Fruit fly (Drosophila melanogaster): Measurements from ENCODE around the gene CG43169.

Gene CG43169

DNA sequence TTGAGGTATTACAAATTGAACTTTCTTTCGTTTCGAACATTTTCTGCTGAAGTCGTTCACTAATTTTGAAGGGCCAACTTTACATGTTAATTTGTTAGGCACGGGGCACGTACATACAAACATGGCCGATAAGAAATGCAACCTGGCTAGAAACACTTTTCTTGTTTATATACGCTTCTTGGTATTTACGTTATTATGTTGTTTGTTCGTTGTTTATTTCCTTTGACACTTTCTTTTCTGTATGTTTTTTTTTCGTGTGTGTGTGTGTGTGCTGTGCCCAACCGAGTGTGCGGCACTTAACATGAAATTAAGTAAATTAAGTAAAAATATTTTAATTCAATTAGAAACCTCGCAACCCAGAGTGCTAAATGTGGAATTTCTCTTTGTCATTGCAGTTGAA lies 37.2 kb upstream of the CG43169 start (continued):
- TF ChIP-seq chm (GFP tag; IDR thresholded peaks at IDR 0.05) (no peak), al (GFP tag; IDR thresholded peaks at IDR 0.05) (no peak), CG7786 (GFP tag; optimal IDR thresholded peaks at IDR 0.05) (no peak), CG2875 (GFP tag; optimal IDR thresholded peaks at IDR 0.05) (peak; percentile 83), CG12104 (GFP tag; optimal IDR thresholded peaks at IDR 0.05) (peak; percentile 10), Asciz (GFP tag; optimal IDR thresholded peaks at IDR 0.05) (peak; percentile 85), Dip2 (GFP tag; IDR thresholded peaks at IDR 0.05) (no peak), HmgZ (tag; optimal IDR thresholded peaks at IDR 0.05) (no peak), CG1832 (GFP tag; optimal IDR thresholded peaks at IDR 0.05) (no peak), toy (GFP tag; IDR thresholded peaks at IDR 0.05) (no peak), scrt (GFP tag; optimal IDR thresholded peaks at IDR 0.05) (no peak), CG7928 (GFP tag; optimal IDR thresholded peaks at IDR 0.05) (no peak), CG6854 (GFP tag; optimal IDR thresholded peaks at IDR 0.05) (no peak), CG32767 (GFP tag; IDR thresholded peaks at IDR 0.05) (no peak; the same call in 1 of the 2 replicates), CG2202 (tag; optimal IDR thresholded peaks at IDR 0.05) (peak; percentile 68), sob (GFP tag; IDR thresholded peaks at IDR 0.05) (no peak), dati (GFP tag; IDR thresholded peaks at IDR 0.05) (no peak), Kr (GFP tag; optimal IDR thresholded peaks at IDR 0.05) (no peak), CG4617 (GFP tag; optimal IDR thresholded peaks at IDR 0.05; ENCODE audit: borderline replicate concordance) (no peak), C15 (GFP tag; IDR thresholded peaks at IDR 0.05) (no peak), yki (optimal IDR thresholded peaks at IDR 0.05) (no peak), CG11696 (GFP tag; IDR thresholded peaks at IDR 0.05) (no peak), Fer2 (tag; optimal IDR thresholded peaks at IDR 0.05) (no peak), lola (GFP tag; optimal IDR thresholded peaks at IDR 0.05) (peak in 1 of 3 experiments; percentile 38), nom (GFP tag; optimal IDR thresholded peaks at IDR 0.05) (no peak), Nf-YC (tag; optimal IDR thresholded peaks at IDR 0.05) (no peak), CG32772 (GFP tag; IDR thresholded peaks at IDR 0.05) (no peak), tap (tag; optimal IDR thresholded peaks at IDR 0.05) (no peak), lmd (GFP tag; IDR thresholded peaks at IDR 0.05) (no peak), dmrt99B (tag; optimal IDR thresholded peaks at IDR 0.05) (peak; percentile 12), Dll (GFP tag; IDR thresholded peaks at IDR 0.05; ENCODE audit: partially characterized antibody) (no peak), Mes4 (GFP tag; optimal IDR thresholded peaks at IDR 0.05) (peak; percentile 35), inv (GFP tag; IDR thresholded peaks at IDR 0.05; ENCODE audit: partially characterized antibody) (no peak), CG10147 (GFP tag; optimal IDR thresholded peaks at IDR 0.05) (no peak), ham (GFP tag; IDR thresholded peaks at IDR 0.05) (no peak), kni (GFP tag; optimal IDR thresholded peaks at IDR 0.05) (peak; percentile 90), vvl (GFP tag; IDR thresholded peaks at IDR 0.05) (0 out of 2 replicates have a peak, but pooled peaks have one; percentile 14), Dref (GFP tag; IDR thresholded peaks at IDR 0.05) (no peak), CG18476 (GFP tag; optimal IDR thresholded peaks at IDR 0.05) (no peak), CG2712 (tag; optimal IDR thresholded peaks at IDR 0.05) (peak; percentile 20), Ada2b (GFP tag; IDR thresholded peaks at IDR 0.05) (no peak), Atf3 (GFP tag; optimal IDR thresholded peaks at IDR 0.05) (no peak), Sox102F (GFP tag; optimal IDR thresholded peaks at IDR 0.05) (peak; percentile 40), BtbVII (GFP tag; optimal IDR thresholded peaks at IDR 0.05) (no peak), GATAe (GFP tag; conservative IDR thresholded peaks at IDR 0.05) (no peak), danr (GFP tag; IDR thresholded peaks at IDR 0.05) (no peak), gfzf (GFP tag; optimal IDR thresholded peaks at IDR 0.05) (no peak), CG9215 (GFP tag; IDR thresholded peaks at IDR 0.05) (no peak)

All from whole organism, embryonic.